Worm (Caenorhabditis elegans) whole organism, L2 larva: ENCODE measurements around the gene W06F12.2.
"Not testable (repeated sequence)": the region's sequence is repeated elsewhere in the genome, so short reads cannot be mapped to it uniquely, and the experiment has no call there.

Experiments used
- ama-1 ChIP-seq: fragments of 150-350 bp; optimal IDR thresholded peaks from 2 replicates; lab custom pipeline; 2018; ENCODE audit warnings: inconsistent platforms
- fos-1 ChIP-seq: fragments of 150-350 bp; optimal IDR thresholded peaks from 2 replicates; lab custom pipeline; 2014; ENCODE audit warnings: missing biosample characterization, missing genetic modification characterization

DNA sequence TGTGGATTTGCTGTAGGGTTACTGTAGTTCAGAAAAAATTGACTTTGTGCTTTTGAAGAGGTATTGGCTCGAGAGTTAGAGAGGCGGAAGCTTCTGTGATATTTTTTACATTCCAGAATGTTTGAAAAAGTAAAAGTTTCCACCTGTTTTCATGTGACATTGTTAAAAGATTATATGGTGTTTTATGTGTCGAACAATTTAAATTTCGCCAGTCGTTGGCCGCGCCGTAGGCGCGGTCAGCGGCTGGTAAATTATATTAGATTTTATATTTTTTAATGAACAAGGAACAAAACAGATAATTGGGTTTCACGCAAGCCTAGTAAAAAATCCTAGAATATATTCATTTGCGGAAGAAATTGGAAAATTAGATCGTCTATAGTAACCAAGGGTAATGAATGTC, 19.7 kb upstream of the W06F12.2 start, which contains the start of gene mlc-7:
- TF ChIP-seq ama-1 (lab: Kevin White, UChicago); fos-1 (tag; lab: Kevin White, UChicago): not testable (repeated sequence)
